Worm (Caenorhabditis elegans) whole organism, L2 larva: ENCODE results near the gene T24H10.5.
A peak's percentile ranks its signal among the peaks of the same experiment; 100 is the strongest.

ENCODE experiments used
- C34F6.9 ChIP-seq: fragments of 150-350 bp; optimal IDR thresholded peaks from 2 replicates; lab custom pipeline; 2014; ENCODE audit warnings: missing biosample characterization, missing genetic modification characterization
- F13H6.1 ChIP-seq: sonication (generic microtip); optimal IDR thresholded peaks from 2 replicates; lab custom pipeline; 2016; ENCODE audit warnings: missing genetic modification characterization, missing compliant biosample characterization
- R02D3.7 ChIP-seq: fragments of 150-350 bp; optimal IDR thresholded peaks from 2 replicates; lab custom pipeline; 2014; ENCODE audit warnings: missing biosample characterization, missing genetic modification characterization
- Y55F3AM.14 ChIP-seq: fragments of 200-800 bp; sonication (Bioruptor generic); optimal IDR thresholded peaks from 2 replicates; lab custom pipeline; 2018; ENCODE audit warnings: mild to moderate bottlenecking, missing genetic modification characterization, missing compliant biosample characterization
- ZK546.5 ChIP-seq: sonication (generic microtip); optimal IDR thresholded peaks from 2 replicates; lab custom pipeline; 2017; ENCODE audit warnings: missing biosample characterization, missing genetic modification characterization
- alr-1 ChIP-seq: fragments of 150-350 bp; optimal IDR thresholded peaks from 2 replicates; lab custom pipeline; 2014; ENCODE audit warnings: missing biosample characterization, missing genetic modification characterization
- ama-1 ChIP-seq: fragments of 150-350 bp; optimal IDR thresholded peaks from 2 replicates; lab custom pipeline; 2018; ENCODE audit warnings: inconsistent platforms
- ceh-16 ChIP-seq: fragments of 150-350 bp; optimal IDR thresholded peaks from 2 replicates; lab custom pipeline; 2014; ENCODE audit warnings: missing biosample characterization, missing genetic modification characterization
- crh-2 ChIP-seq: sonication (generic microtip); optimal IDR thresholded peaks from 2 replicates; lab custom pipeline; 2017; ENCODE audit warnings: missing biosample characterization, missing genetic modification characterization
- egl-27 ChIP-seq: sonication (generic microtip); optimal IDR thresholded peaks from 3 replicates; lab custom pipeline; 2017; ENCODE audit warnings: missing biosample characterization, missing genetic modification reagents, missing genetic modification characterization
- elt-1 ChIP-seq: fragments of 150-350 bp; optimal IDR thresholded peaks from 2 replicates; lab custom pipeline; 2014; ENCODE audit warnings: missing biosample characterization, missing genetic modification characterization
- elt-3 ChIP-seq: sonication (generic microtip); optimal IDR thresholded peaks from 2 replicates; lab custom pipeline; 2017; ENCODE audit warnings: missing biosample characterization, missing genetic modification characterization
- fos-1 ChIP-seq: fragments of 150-350 bp; optimal IDR thresholded peaks from 2 replicates; lab custom pipeline; 2014; ENCODE audit warnings: missing biosample characterization, missing genetic modification characterization
- gmeb-1 ChIP-seq: fragments of 150-350 bp; optimal IDR thresholded peaks from 2 replicates; lab custom pipeline; 2014; ENCODE audit warnings: missing biosample characterization, missing genetic modification characterization
- lin-11 ChIP-seq: fragments of 150-350 bp; sonication (generic microtip); optimal IDR thresholded peaks from 2 replicates; lab custom pipeline; 2014; ENCODE audit warnings: missing biosample characterization, missing genetic modification characterization, inconsistent platforms, mixed read lengths
- lin-13 ChIP-seq: fragments of 150-350 bp; optimal IDR thresholded peaks from 2 replicates; lab custom pipeline; 2014; ENCODE audit warnings: missing biosample characterization, missing genetic modification reagents, missing genetic modification characterization
- lsy-2 ChIP-seq, 2 experiments: fragments of 150-350 bp in 1 of 2; sonication (generic microtip) in 1 of 2; optimal IDR thresholded peaks; 2 replicates each; lab custom pipeline; 2014 to 2017; ENCODE audit warnings: missing biosample characterization in 2 of 2, missing genetic modification characterization in 2 of 2
- mab-5 ChIP-seq: fragments of 150-350 bp; optimal IDR thresholded peaks from 2 replicates; lab custom pipeline; 2014; ENCODE audit warnings: missing biosample characterization, missing genetic modification characterization
- mbf-1 ChIP-seq: sonication (generic microtip); optimal IDR thresholded peaks from 2 replicates; lab custom pipeline; 2017; ENCODE audit warnings: missing biosample characterization, missing genetic modification characterization
- mdl-1 ChIP-seq, 2 experiments: fragments of 150-350 bp in 1 of 2; sonication (generic microtip) in 1 of 2; optimal IDR thresholded peaks; 2 replicates each; lab custom pipeline; 2017; ENCODE audit warnings: missing biosample characterization in 2 of 2, missing genetic modification characterization in 2 of 2
- nhr-10 ChIP-seq: sonication (generic microtip); optimal IDR thresholded peaks from 2 replicates; lab custom pipeline; 2017; ENCODE audit warnings: missing biosample characterization, missing genetic modification characterization
- nhr-11 ChIP-seq: fragments of 150-350 bp; optimal IDR thresholded peaks from 2 replicates; lab custom pipeline; 2014; ENCODE audit warnings: missing biosample characterization, missing genetic modification characterization
- nhr-12 ChIP-seq: fragments of 150-350 bp; optimal IDR thresholded peaks from 2 replicates; lab custom pipeline; 2014; ENCODE audit warnings: missing biosample characterization, missing genetic modification characterization
- nhr-129 ChIP-seq: fragments of 150-350 bp; optimal IDR thresholded peaks from 2 replicates; lab custom pipeline; 2014; ENCODE audit warnings: missing biosample characterization, missing genetic modification characterization
- nhr-21 ChIP-seq: fragments of 150-350 bp; optimal IDR thresholded peaks from 2 replicates; lab custom pipeline; 2014; ENCODE audit warnings: missing biosample characterization, missing genetic modification characterization
- nhr-23 ChIP-seq: fragments of 150-350 bp; optimal IDR thresholded peaks from 2 replicates; lab custom pipeline; 2014; ENCODE audit warnings: missing biosample characterization, missing genetic modification reagents, missing genetic modification characterization
- nhr-237 ChIP-seq: fragments of 150-350 bp; optimal IDR thresholded peaks from 2 replicates; lab custom pipeline; 2014; ENCODE audit warnings: missing biosample characterization, missing genetic modification characterization
- nhr-25 ChIP-seq: fragments of 150-350 bp; sonication (generic microtip); optimal IDR thresholded peaks from 3 replicates; lab custom pipeline; 2014; ENCODE audit warnings: missing biosample characterization, missing genetic modification characterization
- nhr-6 ChIP-seq: fragments of 150-350 bp; optimal IDR thresholded peaks from 2 replicates; lab custom pipeline; 2014; ENCODE audit warnings: missing biosample characterization, missing genetic modification characterization
- nhr-77 ChIP-seq: fragments of 150-350 bp; optimal IDR thresholded peaks from 2 replicates; lab custom pipeline; 2014; ENCODE audit warnings: missing biosample characterization, missing genetic modification characterization
- sem-4 ChIP-seq: fragments of 150-350 bp; optimal IDR thresholded peaks from 2 replicates; lab custom pipeline; 2014; ENCODE audit warnings: missing biosample characterization, missing genetic modification reagents, missing genetic modification characterization
- sma-3 ChIP-seq: sonication (generic microtip); optimal IDR thresholded peaks from 2 replicates; lab custom pipeline; 2016; ENCODE audit warnings: missing genetic modification reagents, missing genetic modification characterization, missing compliant biosample characterization
- sma-9 ChIP-seq, 2 experiments: fragments of 150-350 bp in 1 of 2; sonication (generic microtip) in 1 of 2; optimal IDR thresholded peaks; 2 replicates each; lab custom pipeline; 2014 to 2016; ENCODE audit warnings: missing genetic modification characterization in 2 of 2, mild to moderate bottlenecking in 1 of 2, missing biosample characterization in 1 of 2, missing compliant biosample characterization in 1 of 2, missing genetic modification reagents in 1 of 2, moderate library complexity in 1 of 2
- snpc-4 ChIP-seq: fragments of 150-350 bp; optimal IDR thresholded peaks from 2 replicates; lab custom pipeline; 2014; ENCODE audit warnings: missing biosample characterization, missing genetic modification characterization
- unc-55 ChIP-seq: fragments of 150-350 bp; sonication (generic microtip); optimal IDR thresholded peaks from 3 replicates; lab custom pipeline; 2014; ENCODE audit warnings: missing biosample characterization, missing genetic modification reagents, missing genetic modification characterization
- unc-62 ChIP-seq: fragments of 150-350 bp; optimal IDR thresholded peaks from 2 replicates; lab custom pipeline; 2014; ENCODE audit warnings: missing biosample characterization, missing genetic modification reagents, missing genetic modification characterization
- ztf-11 ChIP-seq: sonication (generic microtip); optimal IDR thresholded peaks from 2 replicates; lab custom pipeline; 2017; ENCODE audit warnings: missing biosample characterization, missing genetic modification characterization
- ztf-4 ChIP-seq: fragments of 150-350 bp; optimal IDR thresholded peaks from 2 replicates; lab custom pipeline; 2014; ENCODE audit warnings: missing biosample characterization, missing genetic modification characterization

Gene T24H10.5

ce11 chrII:9093584-9093983 lies 7.3 kb upstream of the T24H10.5 start, which contains the start of gene C07H4.1:
TSS of gene C07H4.1 (minus strand) at chrII:9093684.
- no peak for TF ChIP-seq mdl-1 (tag; optimal IDR thresholded peaks at IDR 0.05; lab: Kevin White, UChicago)
- no peak for TF ChIP-seq lin-11 (tag; lab: Kevin White, UChicago)
- no peak for TF ChIP-seq elt-3 (tag; lab: Kevin White, UChicago)
- no peak for TF ChIP-seq sma-9 (GFP tag; optimal IDR thresholded peaks at IDR 0.05; lab: Kevin White, UChicago)
- TF ChIP-seq sma-9 (tag; optimal IDR thresholded peaks at IDR 0.05; lab: Kevin White, UChicago) = no peak
- TF ChIP-seq lsy-2 (tag; optimal IDR thresholded peaks at IDR 0.05; lab: Kevin White, UChicago) = no peak
- TF ChIP-seq nhr-11 (tag; lab: Kevin White, UChicago) = no peak
- no peak for TF ChIP-seq nhr-6 (tag; lab: Kevin White, UChicago)
- no peak for TF ChIP-seq Y55F3AM.14 (GFP tag; lab: Kevin White, UChicago)
- no peak for TF ChIP-seq lin-13 (GFP tag; lab: Kevin White, UChicago)
- TF ChIP-seq R02D3.7 (tag; lab: Kevin White, UChicago) = no peak

ce11 chrII:9094247-9094790 lies 6.6 kb upstream of the T24H10.5 start:
- TF ChIP-seq Y55F3AM.14 (GFP tag; lab: Kevin White, UChicago) (no peak), fos-1 (tag; lab: Kevin White, UChicago) (peak; percentile 100), elt-1 (tag; lab: Kevin White, UChicago) (no peak)

ce11 chrII:9097302-9097701 lies 3.6 kb upstream of the T24H10.5 start:
- no peak for TF ChIP-seq nhr-12 (tag; lab: Kevin White, UChicago)
- TF ChIP-seq unc-55 (GFP tag; lab: Kevin White, UChicago) = no peak
- TF ChIP-seq nhr-237 (tag; lab: Kevin White, UChicago) = no peak
- no peak for TF ChIP-seq alr-1 (tag; lab: Kevin White, UChicago)
- no peak for TF ChIP-seq mdl-1 (tag; optimal IDR thresholded peaks at IDR 0.05; lab: Kevin White, UChicago)
- TF ChIP-seq nhr-77 = no peak
- no peak for TF ChIP-seq ama-1 (lab: Kevin White, UChicago)
- no peak for TF ChIP-seq F13H6.1 (tag; lab: Kevin White, UChicago)
- TF ChIP-seq nhr-6 (tag; lab: Kevin White, UChicago) = no peak
- TF ChIP-seq sma-9 (GFP tag; optimal IDR thresholded peaks at IDR 0.05; lab: Kevin White, UChicago) = no peak
- TF ChIP-seq sma-9 (tag; optimal IDR thresholded peaks at IDR 0.05; lab: Kevin White, UChicago) = no peak
- no peak for TF ChIP-seq lin-11 (tag; lab: Kevin White, UChicago)
- no peak for TF ChIP-seq sma-3 (GFP tag; lab: Kevin White, UChicago)
- TF ChIP-seq lsy-2 (tag; optimal IDR thresholded peaks at IDR 0.05; lab: Kevin White, UChicago) = no peak
- no peak for TF ChIP-seq nhr-10
- no peak for TF ChIP-seq ztf-11 (tag; lab: Kevin White, UChicago)

- TF ChIP-seq nhr-23 (tag; lab: Kevin White, UChicago) = no peak
- no peak for TF ChIP-seq nhr-12 (tag; lab: Kevin White, UChicago)
- no peak for TF ChIP-seq nhr-129 (tag; lab: Kevin White, UChicago)
- no peak for TF ChIP-seq ztf-4 (tag; lab: Kevin White, UChicago)
- no peak for TF ChIP-seq nhr-77
- no peak for TF ChIP-seq sma-3 (GFP tag; lab: Kevin White, UChicago)
- TF ChIP-seq elt-3 (tag; lab: Kevin White, UChicago) = no peak
- TF ChIP-seq nhr-25 (tag; lab: Kevin White, UChicago) = no peak
- no peak for TF ChIP-seq lin-11 (tag; lab: Kevin White, UChicago)
- TF ChIP-seq R02D3.7 (tag; lab: Kevin White, UChicago) = no peak
- no peak for TF ChIP-seq crh-2 (tag; lab: Kevin White, UChicago)
- no peak for TF ChIP-seq mab-5 (tag; lab: Kevin White, UChicago)
- TF ChIP-seq mbf-1 (tag; lab: Kevin White, UChicago) = no peak
- TF ChIP-seq lin-13 (GFP tag; lab: Kevin White, UChicago) = no peak
- TF ChIP-seq ceh-16 (tag; lab: Kevin White, UChicago) = no peak
- no peak for TF ChIP-seq nhr-21 (tag; lab: Kevin White, UChicago)
These were observed 2.4 kb upstream of the T24H10.5 start, which contains the start of gene clh-5 for ce11 chrII:9098505-9098904. TSS of gene clh-5 (minus strand) at chrII:9098605.

- TF ChIP-seq elt-3 (tag; lab: Kevin White, UChicago) = no peak
- peak; percentile 77 for TF ChIP-seq F13H6.1 (tag; lab: Kevin White, UChicago)
- TF ChIP-seq nhr-25 (tag; lab: Kevin White, UChicago) = peak; percentile 64
- TF ChIP-seq mab-5 (tag; lab: Kevin White, UChicago) = peak; percentile 43
- TF ChIP-seq crh-2 (tag; lab: Kevin White, UChicago) = peak; percentile 48
- no peak for TF ChIP-seq alr-1 (tag; lab: Kevin White, UChicago)
- peak; percentile 83 for TF ChIP-seq C34F6.9
- peak; percentile 62 for TF ChIP-seq nhr-21 (tag; lab: Kevin White, UChicago)
- peak; percentile 3 for TF ChIP-seq snpc-4
- no peak for TF ChIP-seq nhr-12 (tag; lab: Kevin White, UChicago)
- peak; percentile 20 for TF ChIP-seq nhr-10
- TF ChIP-seq fos-1 (tag; lab: Kevin White, UChicago) = peak; percentile 49
- TF ChIP-seq unc-55 (GFP tag; lab: Kevin White, UChicago) = peak; percentile 70
- TF ChIP-seq elt-1 (tag; lab: Kevin White, UChicago) = no peak
- peak; percentile 20 for TF ChIP-seq egl-27 (tag; lab: Kevin White, UChicago)
- peak; percentile 56 for TF ChIP-seq sem-4 (tag; lab: Kevin White, UChicago)
- no peak for TF ChIP-seq mdl-1 (tag; optimal IDR thresholded peaks at IDR 0.05; lab: Kevin White, UChicago)
- peak; percentile 43 for TF ChIP-seq sma-3 (GFP tag; lab: Kevin White, UChicago)
- no peak for TF ChIP-seq unc-62 (GFP tag; lab: Kevin White, UChicago)
- peak; percentile 62 for TF ChIP-seq sma-9 (GFP tag; optimal IDR thresholded peaks at IDR 0.05; lab: Kevin White, UChicago)
- TF ChIP-seq sma-9 (tag; optimal IDR thresholded peaks at IDR 0.05; lab: Kevin White, UChicago) = no peak
- no peak for TF ChIP-seq nhr-237 (tag; lab: Kevin White, UChicago)
- TF ChIP-seq lsy-2 (tag; optimal IDR thresholded peaks at IDR 0.05; lab: Kevin White, UChicago) = peak; percentile 72 to 86
- no peak for TF ChIP-seq nhr-23 (tag; lab: Kevin White, UChicago)
- peak; percentile 53 for TF ChIP-seq lin-11 (tag; lab: Kevin White, UChicago)
- peak; percentile 59 for TF ChIP-seq lin-13 (GFP tag; lab: Kevin White, UChicago)
- no peak for TF ChIP-seq ZK546.5 (tag; lab: Kevin White, UChicago)
- TF ChIP-seq gmeb-1 (tag; lab: Kevin White, UChicago) = peak; percentile 85
- TF ChIP-seq nhr-129 (tag; lab: Kevin White, UChicago) = peak; percentile 60
These were observed 1.9 kb upstream of the T24H10.5 start, which contains the start of gene T24H10.1 for ce11 chrII:9099017-9099416. TSS of gene T24H10.1 (plus strand) at chrII:9099371.
